Worm (Caenorhabditis elegans) whole organism, L3 larva: ENCODE results near the gene nsph-3.2.

Experiments used
- ama-1 ChIP-seq: fragments of 150-350 bp; optimal IDR thresholded peaks from 2 replicates; lab custom pipeline; 2018
- ceh-82 ChIP-seq: fragments of 150-350 bp; optimal IDR thresholded peaks from 2 replicates; lab custom pipeline; 2014; ENCODE audit warnings: missing biosample characterization, missing genetic modification characterization
- lin-39 ChIP-seq: fragments of 150-350 bp; optimal IDR thresholded peaks from 2 replicates; lab custom pipeline; 2018; ENCODE audit warnings: missing biosample characterization, missing genetic modification reagents, missing genetic modification characterization
- mdl-1 ChIP-seq: fragments of 150-350 bp; optimal IDR thresholded peaks from 2 replicates; lab custom pipeline; 2014; ENCODE audit warnings: missing biosample characterization, missing genetic modification characterization
- nhr-12 ChIP-seq: fragments of 150-350 bp; optimal IDR thresholded peaks from 2 replicates; lab custom pipeline; 2014; ENCODE audit warnings: missing biosample characterization, missing genetic modification characterization
- nhr-25 ChIP-seq: sonication (generic microtip); optimal IDR thresholded peaks from 2 replicates; lab custom pipeline; 2017; ENCODE audit warnings: missing biosample characterization, missing genetic modification characterization
- nhr-67 ChIP-seq: fragments of 150-350 bp; optimal IDR thresholded peaks from 2 replicates; lab custom pipeline; 2014; ENCODE audit warnings: missing biosample characterization, missing genetic modification characterization
- nhr-76 ChIP-seq: fragments of 150-350 bp; sonication (generic microtip); optimal IDR thresholded peaks from 5 replicates; lab custom pipeline; 2014; ENCODE audit warnings: missing biosample characterization, missing genetic modification characterization

DNA sequence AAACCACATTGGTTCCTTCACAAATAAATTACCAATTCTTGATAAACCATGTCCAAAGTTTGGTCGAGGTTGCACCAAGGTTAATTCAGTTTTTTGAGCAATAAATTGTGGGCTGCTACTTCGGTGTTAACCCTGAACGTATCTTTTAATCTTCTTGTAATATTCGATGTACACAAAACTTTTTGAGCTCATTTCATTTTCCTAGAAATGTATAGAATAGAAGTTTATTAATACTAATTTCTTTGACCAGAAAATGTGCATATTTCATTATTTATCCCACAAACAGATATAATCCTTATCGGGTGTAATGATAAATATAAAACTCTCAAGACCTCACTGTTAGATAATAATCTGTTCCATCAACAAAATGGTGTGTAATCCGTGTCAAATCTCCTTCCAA lies 48.7 kb upstream of the nsph-3.2 start:
- no peak for TF ChIP-seq nhr-12 (tag; lab: Kevin White, UChicago)
- no peak for TF ChIP-seq lin-39 (tag; lab: Kevin White, UChicago)
- no peak for TF ChIP-seq nhr-76 (tag; lab: Kevin White, UChicago)
- TF ChIP-seq nhr-25 (tag; lab: Kevin White, UChicago) = no peak
- no peak for TF ChIP-seq ceh-82 (tag; lab: Kevin White, UChicago)
- TF ChIP-seq mdl-1 = no peak
- TF ChIP-seq nhr-67 (tag; lab: Kevin White, UChicago) = no peak
- no peak for TF ChIP-seq ama-1
